Worm (Caenorhabditis elegans) whole organism, mixed stage, embryonic: ENCODE data around the gene C27B7.6.

Source experiments
- blmp-1 ChIP-seq: fragments of 150-350 bp; optimal IDR thresholded peaks from 2 replicates; lab custom pipeline; 2014; ENCODE audit warnings: missing biosample characterization, missing genetic modification characterization
- cnd-1 ChIP-seq: fragments of 200-800 bp; sonication (Bioruptor generic); optimal IDR thresholded peaks from 2 replicates; lab custom pipeline; 2018; ENCODE audit warnings: mild to moderate bottlenecking, missing genetic modification characterization, missing compliant biosample characterization
- elt-1 ChIP-seq: sonication (generic microtip); optimal IDR thresholded peaks from 2 replicates; lab custom pipeline; 2017; ENCODE audit warnings: missing genetic modification characterization, mild to moderate bottlenecking, missing compliant biosample characterization, antibody characterized with exemption, moderate library complexity, borderline replicate concordance; ENCODE audit not compliant: insufficient read depth
- flh-1 ChIP-seq: fragments of 200-800 bp; sonication (Bioruptor generic); optimal IDR thresholded peaks from 2 replicates; lab custom pipeline; 2018; ENCODE audit warnings: mild to moderate bottlenecking, missing genetic modification characterization, moderate library complexity, missing compliant biosample characterization
- lin-13 ChIP-seq: fragments of 150-350 bp; optimal IDR thresholded peaks from 2 replicates; lab custom pipeline; 2014; ENCODE audit warnings: missing biosample characterization, missing genetic modification characterization
- lsy-2 ChIP-seq: fragments of 150-350 bp; optimal IDR thresholded peaks from 2 replicates; lab custom pipeline; 2014; ENCODE audit warnings: missing biosample characterization, missing genetic modification characterization
- nhr-76 ChIP-seq: sonication (generic microtip); optimal IDR thresholded peaks from 2 replicates; lab custom pipeline; 2017; ENCODE audit warnings: missing biosample characterization, missing genetic modification characterization
- pha-4 ChIP-seq: fragments of 150-350 bp; optimal IDR thresholded peaks from 2 replicates; lab custom pipeline; 2018; ENCODE audit warnings: missing biosample characterization, missing genetic modification reagents, missing genetic modification characterization
- unc-120 ChIP-seq: sonication (generic microtip); optimal IDR thresholded peaks from 2 replicates; lab custom pipeline; 2017; ENCODE audit warnings: missing genetic modification characterization, missing compliant biosample characterization; ENCODE audit not compliant: poor library complexity, severe bottlenecking

DNA sequence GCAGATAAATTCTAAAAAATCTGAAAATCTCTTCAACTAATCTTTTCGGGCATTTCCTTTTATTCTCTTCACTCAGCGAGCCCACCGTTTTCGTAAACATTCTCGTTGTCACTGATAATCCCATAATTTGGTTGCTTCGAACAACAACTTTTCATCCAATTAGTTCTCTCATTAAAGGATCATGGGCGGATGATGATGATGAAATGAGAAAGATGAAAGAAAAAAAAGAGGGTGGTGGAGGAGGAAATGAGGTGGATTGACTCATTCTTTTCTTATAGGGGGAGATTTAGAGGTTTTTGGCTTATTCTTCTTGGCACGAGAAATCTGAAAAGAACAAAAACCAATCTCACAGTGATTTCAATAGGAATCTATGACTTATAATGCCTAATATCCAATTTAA, 15.0 kb upstream of the C27B7.6 start:
- no peak for TF ChIP-seq lsy-2
- no peak for TF ChIP-seq elt-1 (tag; lab: Kevin White, UChicago)
- no peak for TF ChIP-seq blmp-1 (tag; lab: Kevin White, UChicago)
- TF ChIP-seq nhr-76 (tag; lab: Kevin White, UChicago), result no peak
- no peak for TF ChIP-seq cnd-1 (tag; lab: Kevin White, UChicago)
- TF ChIP-seq flh-1 (GFP tag; lab: Kevin White, UChicago), result no peak
- no peak for TF ChIP-seq unc-120 (tag; lab: Kevin White, UChicago)
- TF ChIP-seq lin-13, result no peak
- no peak for TF ChIP-seq pha-4 (tag; lab: Kevin White, UChicago)
